Fruit fly (Drosophila melanogaster) whole organism, wandering third instar larva: Measurements from ENCODE around the gene Cpr76Bc.
"Not testable (repeated sequence)": the region's sequence is repeated elsewhere in the genome, so short reads cannot be mapped to it uniquely, and the experiment has no call there.

Experiments
- Abd-B ChIP-seq: fragments of >200 bp; optimal IDR thresholded peaks from 2 replicates; lab custom pipeline; 2017; ENCODE audit warnings: missing biosample characterization, missing genetic modification characterization
- CG32264 ChIP-seq: fragments of 200-800 bp; sonication (Bioruptor generic); optimal IDR thresholded peaks from 2 replicates; lab custom pipeline; 2016; ENCODE audit warnings: missing biosample characterization, missing genetic modification characterization
- CG9705 ChIP-seq: fragments of 200-800 bp; sonication (Bioruptor generic); optimal IDR thresholded peaks from 2 replicates; lab custom pipeline; 2018; ENCODE audit warnings: missing biosample characterization, mild to moderate bottlenecking, missing genetic modification characterization
- CrebA ChIP-seq: fragments of 200-800 bp; sonication (Bioruptor generic); optimal IDR thresholded peaks from 2 replicates; lab custom pipeline; 2016; ENCODE audit warnings: missing biosample characterization, mild to moderate bottlenecking, missing genetic modification characterization, borderline replicate concordance
- Dfd ChIP-seq: fragments of >200 bp; optimal IDR thresholded peaks from 2 replicates; lab custom pipeline; 2017; ENCODE audit warnings: missing biosample characterization, missing genetic modification characterization
- Dif ChIP-seq: fragments of 200-275, 200-300 bp; sonication (Bioruptor generic); optimal IDR thresholded peaks from 2 replicates; lab custom pipeline; 2018; ENCODE audit warnings: missing biosample characterization, missing genetic modification characterization; ENCODE audit not compliant: partially characterized antibody
- HLH106 ChIP-seq: fragments of 200-800 bp; optimal IDR thresholded peaks from 3 replicates; lab custom pipeline; 2019; ENCODE audit warnings: missing biosample characterization, mild to moderate bottlenecking, missing genetic modification characterization, moderate library complexity
- Hr83 ChIP-seq: fragments of 200-300 bp; sonication (Bioruptor generic); optimal IDR thresholded peaks from 2 replicates; lab custom pipeline; 2016; ENCODE audit warnings: missing biosample characterization, mild to moderate bottlenecking, missing genetic modification characterization, moderate library complexity; ENCODE audit not compliant: poor library complexity, severe bottlenecking
- Jra ChIP-seq: sonication (Bioruptor generic); optimal IDR thresholded peaks from 2 replicates; lab custom pipeline; 2016; ENCODE audit warnings: missing biosample characterization, missing genetic modification characterization
- Mio ChIP-seq: sonication (Bioruptor generic); optimal IDR thresholded peaks from 2 replicates; lab custom pipeline; 2016; ENCODE audit warnings: missing biosample characterization, missing genetic modification characterization
- Myc ChIP-seq: fragments of >200 bp; optimal IDR thresholded peaks from 2 replicates; lab custom pipeline; 2017
- N ChIP-seq: fragments of >200 bp; optimal IDR thresholded peaks from 2 replicates; lab custom pipeline; 2018; ENCODE audit warnings: missing biosample characterization, missing external identifiers, missing genetic modification characterization
- OdsH ChIP-seq: fragments of 200-800 bp; sonication (Bioruptor generic); optimal IDR thresholded peaks from 2 replicates; lab custom pipeline; 2016; ENCODE audit warnings: missing biosample characterization, mild to moderate bottlenecking, missing genetic modification characterization
- Rel ChIP-seq, 2 experiments: fragments of 200-800 bp; sonication (Bioruptor generic) in 1 of 2; optimal IDR thresholded peaks; 2 replicates in 1 of 2; 3 replicates in 1 of 2; lab custom pipeline; 2016 to 2019; ENCODE audit warnings: mild to moderate bottlenecking in 2 of 2, missing biosample characterization in 2 of 2, missing genetic modification characterization in 2 of 2, moderate library complexity in 1 of 2
- Sp1 ChIP-seq: fragments of 200-800 bp; sonication (Bioruptor generic); optimal IDR thresholded peaks from 3 replicates; lab custom pipeline; 2019; ENCODE audit warnings: missing biosample characterization, mild to moderate bottlenecking, missing genetic modification characterization, moderate library complexity
- Vsx2 ChIP-seq: fragments of 200-300, 225-300 bp; sonication (Bioruptor generic); optimal IDR thresholded peaks from 2 replicates; lab custom pipeline; 2018; ENCODE audit warnings: missing biosample characterization, missing genetic modification characterization; ENCODE audit not compliant: partially characterized antibody
- brk ChIP-seq: fragments of 200-800 bp; sonication (Bioruptor generic); optimal IDR thresholded peaks from 2 replicates; lab custom pipeline; 2016; ENCODE audit warnings: missing biosample characterization, mild to moderate bottlenecking, missing genetic modification characterization
- dl ChIP-seq, 2 experiments: fragments of 175-275, 200-275 bp in 1 of 2; fragments of 200-275 bp in 1 of 2; sonication (Bioruptor generic); optimal IDR thresholded peaks; lab custom pipeline; 2018; ENCODE audit warnings: mild to moderate bottlenecking in 2 of 2, missing biosample characterization in 2 of 2, missing genetic modification characterization in 2 of 2, moderate library complexity in 2 of 2; ENCODE audit not compliant: partially characterized antibody in 2 of 2, insufficient read depth in 1 of 2
- dsf ChIP-seq: sonication (Bioruptor generic); optimal IDR thresholded peaks from 2 replicates; lab custom pipeline; 2016; ENCODE audit warnings: missing biosample characterization, missing genetic modification characterization, borderline replicate concordance
- ey ChIP-seq: fragments of 200-800 bp; sonication (Bioruptor generic); optimal IDR thresholded peaks from 2 replicates; lab custom pipeline; 2016; ENCODE audit warnings: missing biosample characterization, missing genetic modification characterization
- foxo ChIP-seq, 2 experiments: fragments of 200-800 bp; sonication (Bioruptor generic); optimal IDR thresholded peaks; 2 replicates in 1 of 2; 3 replicates in 1 of 2; lab custom pipeline; 2016 to 2017; ENCODE audit warnings: missing biosample characterization in 2 of 2, missing genetic modification characterization in 2 of 2
- fru ChIP-seq: fragments of 200-800 bp; sonication (Bioruptor generic); optimal IDR thresholded peaks from 3 replicates; lab custom pipeline; 2016; ENCODE audit warnings: missing biosample characterization, mild to moderate bottlenecking, missing genetic modification characterization
- h ChIP-seq: fragments of 200-800 bp; sonication (Bioruptor generic); optimal IDR thresholded peaks from 3 replicates; lab custom pipeline; 2016; ENCODE audit warnings: missing biosample characterization, mild to moderate bottlenecking, missing genetic modification characterization
- jim ChIP-seq: fragments of 175-275, 200-325 bp; sonication (Bioruptor generic); optimal IDR thresholded peaks from 2 replicates; lab custom pipeline; 2016; ENCODE audit warnings: missing biosample characterization, mild to moderate bottlenecking, missing genetic modification characterization
- pan ChIP-seq: fragments of >200 bp; optimal IDR thresholded peaks from 2 replicates; lab custom pipeline; 2017
- psq ChIP-seq: fragments of 200-800 bp; sonication (Bioruptor generic); optimal IDR thresholded peaks from 3 replicates; lab custom pipeline; 2017; ENCODE audit warnings: missing biosample characterization, mild to moderate bottlenecking, missing genetic modification characterization, moderate library complexity
- sage ChIP-seq: fragments of 200-800 bp; sonication (Bioruptor generic); optimal IDR thresholded peaks from 2 replicates; lab custom pipeline; 2016; ENCODE audit warnings: missing biosample characterization, mild to moderate bottlenecking, missing genetic modification characterization
- tai ChIP-seq: sonication (Bioruptor generic); optimal IDR thresholded peaks from 2 replicates; lab custom pipeline; 2016; ENCODE audit warnings: missing biosample characterization, missing genetic modification characterization

Gene Cpr76Bc

DNA sequence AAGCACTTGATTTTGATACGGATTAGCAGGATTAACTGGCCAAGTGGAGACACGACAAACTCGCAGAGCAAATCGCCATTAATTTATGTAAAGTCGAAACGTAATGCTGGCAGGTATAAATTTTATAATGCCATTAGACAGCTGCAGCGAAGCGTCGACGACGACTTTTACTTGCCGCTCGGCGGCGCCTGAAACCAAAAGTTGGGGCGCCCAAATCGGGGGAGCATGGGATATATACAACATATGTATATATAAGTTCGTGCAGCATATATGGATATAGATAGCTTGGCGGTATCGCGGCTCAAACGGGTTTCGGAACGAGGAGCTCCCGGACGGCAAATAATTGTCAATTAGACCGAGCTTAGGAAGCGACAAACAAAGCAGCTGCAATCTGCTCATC is at the start of gene Cpr76Bc:
TSS of gene Cpr76Bc (plus strand) at position 301 of the 400 bp plus-strand sequence.
- TF ChIP-seq HLH106 (no peak), Abd-B (GFP tag; lab: Kevin White, UChicago) (no peak), CrebA (GFP tag; lab: Kevin White, UChicago) (no peak), pan (lab: Kevin White, UChicago) (no peak), Sp1 (GFP tag; lab: Kevin White, UChicago) (no peak), N (GFP tag; lab: Kevin White, UChicago) (no peak)

- not testable (repeated sequence) for TF ChIP-seq Vsx2, Abd-B, OdsH (GFP tag; lab: Kevin White, UChicago)
Observed at dm6 chr3L:19472128-19472527, 48.6 kb upstream of the Cpr76Bc start, which contains the start of the genes 825-Oak and CG12519. 825-Oak (minus strand) TSS chr3L:19472228. CG12519 (plus strand) TSS chr3L:19472491.

DNA sequence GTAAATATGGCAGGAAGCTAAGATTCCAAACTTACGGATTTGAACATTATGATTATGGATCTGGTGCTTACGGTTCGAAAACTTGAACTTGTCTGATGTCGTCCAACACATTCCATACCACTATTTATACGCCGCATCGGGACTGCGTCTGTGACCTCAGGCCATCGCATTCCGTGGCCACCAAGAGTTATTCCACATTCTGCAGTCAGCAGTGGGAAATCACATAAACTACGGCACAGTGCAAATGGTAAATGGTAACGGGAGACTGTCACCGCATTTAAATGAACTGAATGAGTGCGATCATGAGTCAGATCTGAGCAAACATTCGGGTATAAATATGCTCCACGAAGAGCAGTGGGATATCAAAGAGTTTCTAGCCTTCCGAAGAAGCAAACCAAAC is 45.3 kb upstream of the Cpr76Bc start, which contains the start of the genes CG18294 and CG32213:
TSS of gene CG18294 (minus strand) at position 101 of the 400 bp plus-strand sequence.
TSS of gene CG32213 (plus strand) at position 362 of the 400 bp plus-strand sequence.
- not testable (repeated sequence) for TF ChIP-seq Abd-B (GFP tag; lab: Kevin White, UChicago); sage; psq (GFP tag; lab: Kevin White, UChicago)

DNA sequence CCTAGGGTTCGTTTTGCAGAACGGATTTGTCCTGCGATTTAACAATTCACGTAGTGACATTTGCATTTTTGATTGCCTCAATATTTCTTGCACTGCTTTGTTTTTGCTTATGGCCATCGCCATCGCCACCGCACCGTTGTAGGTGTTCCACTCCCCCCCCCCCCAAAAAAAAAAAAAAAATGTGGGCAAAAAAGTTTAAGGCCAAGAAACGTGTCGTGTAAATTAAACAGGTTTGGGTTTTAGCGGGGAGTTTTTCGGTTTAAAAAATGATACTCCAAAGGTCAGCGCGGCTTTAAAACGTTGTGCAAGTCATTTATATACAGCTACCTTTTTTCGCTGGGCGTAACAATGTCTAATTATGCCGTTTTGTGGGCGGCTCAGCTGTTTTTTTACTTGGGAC is 39.5 kb upstream of the Cpr76Bc start:
- TF ChIP-seq tai (GFP tag; lab: Kevin White, UChicago) (no peak), Rel (GFP tag; optimal IDR thresholded peaks at IDR 0.05; lab: Kevin White, UChicago) (no peak), Rel (tag; optimal IDR thresholded peaks at IDR 0.05; lab: Kevin White, UChicago) (peak; percentile 62), jim (GFP tag; lab: Kevin White, UChicago) (peak; percentile 53), Hr83 (GFP tag; lab: Kevin White, UChicago) (no peak), Dif (no peak)

DNA sequence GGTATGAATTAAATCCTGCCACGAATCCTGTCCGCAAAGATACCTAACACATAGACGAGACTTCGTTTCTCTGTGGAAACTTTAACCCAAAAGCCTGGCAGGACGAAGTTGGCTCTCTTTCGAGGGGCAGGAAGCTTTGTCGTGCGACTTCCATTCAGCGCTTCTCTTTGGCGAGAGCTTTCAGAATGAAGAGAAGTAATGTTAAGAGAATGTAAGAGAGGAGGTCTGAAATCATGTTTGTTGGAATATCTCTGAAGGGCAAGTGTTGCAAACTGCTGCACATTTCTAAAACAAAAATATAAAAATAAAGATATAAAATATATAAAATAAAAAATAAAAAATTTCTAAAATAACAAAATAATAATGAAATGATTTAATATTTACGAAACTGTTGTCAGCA is 38.7 kb upstream of the Cpr76Bc start:
- TF ChIP-seq dsf (GFP tag; lab: Kevin White, UChicago) (no peak), fru (no peak), Jra (no peak)
- TF ChIP-seq, all 38 proteins: peak for 0

dm6 chr3L:19483007-19483406 is 37.7 kb upstream of the Cpr76Bc start:
- TF ChIP-seq Myc (lab: Kevin White, UChicago), result peak; percentile 55
- no peak for TF ChIP-seq N (GFP tag; lab: Kevin White, UChicago)
- peak; percentile 94 for TF ChIP-seq Dif
- TF ChIP-seq Vsx2 (GFP tag; lab: Kevin White, UChicago), result peak; percentile 70
- peak in 1 of 2 experiments; percentile 42 for TF ChIP-seq dl (GFP tag; optimal IDR thresholded peaks at IDR 0.05; lab: Kevin White, UChicago; ENCODE audit: insufficient read depth in 1 of 2, partially characterized antibody in 2 of 2)

DNA sequence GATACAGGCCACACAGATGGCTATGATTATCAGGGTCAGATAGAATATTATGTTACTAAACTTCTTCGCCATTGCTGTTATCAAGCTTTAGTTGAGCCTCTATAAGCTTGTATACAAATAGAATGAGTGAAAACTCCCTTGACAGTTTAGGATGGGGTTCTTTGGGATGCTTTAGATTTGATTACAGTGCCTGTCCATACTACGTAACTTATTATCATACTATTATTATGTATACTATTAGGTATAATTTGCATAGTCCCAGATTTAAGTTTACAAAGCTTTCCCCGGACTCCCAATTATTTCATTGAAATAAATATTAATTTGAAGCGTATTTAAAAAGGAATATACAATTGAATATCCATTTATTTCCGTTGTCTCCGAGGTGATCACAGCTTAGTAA is 34.3 kb upstream of the Cpr76Bc start, which contains the start of gene brv1:
TSS of gene brv1 (minus strand) at position 101 of the 400 bp plus-strand sequence.
- no peak for TF ChIP-seq N (GFP tag; lab: Kevin White, UChicago)
- TF ChIP-seq brk (GFP tag; lab: Kevin White, UChicago), result no peak
- TF ChIP-seq Mio (GFP tag; lab: Kevin White, UChicago), result no peak
- no peak for TF ChIP-seq ey (GFP tag; lab: Kevin White, UChicago)
- TF ChIP-seq Jra, result no peak
- TF ChIP-seq Sp1 (GFP tag; lab: Kevin White, UChicago), result no peak
- TF ChIP-seq Dif, result no peak
- TF ChIP-seq CG32264 (GFP tag; lab: Kevin White, UChicago), result no peak
- no peak for TF ChIP-seq h (GFP tag; lab: Kevin White, UChicago)
- TF ChIP-seq dsf (GFP tag; lab: Kevin White, UChicago), result no peak
- TF ChIP-seq Dfd (GFP tag; lab: Kevin White, UChicago), result no peak
- no peak for TF ChIP-seq psq (GFP tag; lab: Kevin White, UChicago)
- TF ChIP-seq dl (GFP tag; optimal IDR thresholded peaks at IDR 0.05; lab: Kevin White, UChicago; ENCODE audit: insufficient read depth in 1 of 2, partially characterized antibody in 2 of 2), result no peak
- no peak for TF ChIP-seq pan (lab: Kevin White, UChicago)
- TF ChIP-seq Rel (GFP tag; optimal IDR thresholded peaks at IDR 0.05; lab: Kevin White, UChicago), result no peak
- no peak for TF ChIP-seq Rel (tag; optimal IDR thresholded peaks at IDR 0.05; lab: Kevin White, UChicago)
- no peak for TF ChIP-seq tai (GFP tag; lab: Kevin White, UChicago)
- no peak for TF ChIP-seq CG9705 (GFP tag; lab: Kevin White, UChicago)
- TF ChIP-seq sage, result no peak
- TF ChIP-seq Hr83 (GFP tag; lab: Kevin White, UChicago), result no peak
- TF ChIP-seq foxo (GFP tag; optimal IDR thresholded peaks at IDR 0.05; lab: Kevin White, UChicago), result no peak
